Fruit fly (Drosophila melanogaster): Measurements from ENCODE around the gene ATPsynE.

dm6 chr3R:14296700-14297099 is 30.0 kb upstream of the ATPsynE start:
- TF ChIP-seq psq (optimal IDR thresholded peaks at IDR 0.05) (no peak), Dll (optimal IDR thresholded peaks at IDR 0.05) (no peak), usp (GFP tag; optimal IDR thresholded peaks at IDR 0.05) (no peak), pan (optimal IDR thresholded peaks at IDR 0.05) (no peak), CG8478 (optimal IDR thresholded peaks at IDR 0.05) (no peak), EcR (GFP tag; optimal IDR thresholded peaks at IDR 0.05) (no peak)
